Fruit fly (Drosophila melanogaster) whole organism, embryonic: Measurements from ENCODE around the gene faf.

Source experiments
- ATbp ChIP-seq: fragments of 200-800 bp; sonication (Bioruptor generic); optimal IDR thresholded peaks from 2 replicates; lab custom pipeline; 2017; ENCODE audit warnings: missing biosample characterization, mild to moderate bottlenecking, missing genetic modification characterization, missing genetic modification reagents
- Atf6 ChIP-seq: fragments of 200-800 bp; sonication (Bioruptor generic); IDR thresholded peaks from 2 replicates; pipeline ENCODE4 v1.3.6; 2022; ENCODE audit warnings: missing biosample characterization, missing genetic modification characterization
- Bgb ChIP-seq: fragments of 200-800 bp; sonication (Bioruptor generic); IDR thresholded peaks from 2 replicates; pipeline ENCODE4 v1.3.6; 2022; ENCODE audit warnings: missing biosample characterization, missing genetic modification characterization; ENCODE audit not compliant: partially characterized antibody
- Blimp-1 ChIP-seq: fragments of 200-800 bp; sonication (Bioruptor generic); optimal IDR thresholded peaks from 3 replicates; lab custom pipeline; 2018; ENCODE audit warnings: missing biosample characterization, missing genetic modification characterization, mild to moderate bottlenecking, moderate library complexity, missing genetic modification reagents
- CG1024 ChIP-seq: fragments of 200-800 bp; sonication (Bioruptor generic); IDR thresholded peaks from 2 replicates; pipeline ENCODE4 v1.3.6; 2022; ENCODE audit warnings: missing biosample characterization, missing genetic modification characterization
- CG10274 ChIP-seq: fragments of 200-800 bp; sonication (Bioruptor generic); optimal IDR thresholded peaks from 3 replicates; lab custom pipeline; 2017; ENCODE audit warnings: missing biosample characterization, mild to moderate bottlenecking, missing genetic modification characterization
- CG10431 ChIP-seq: fragments of 200-800 bp; sonication (Bioruptor generic); optimal IDR thresholded peaks from 3 replicates; lab custom pipeline; 2018; ENCODE audit warnings: missing biosample characterization, mild to moderate bottlenecking, missing genetic modification characterization
- CG12104 ChIP-seq: fragments of 200-800 bp; sonication (Bioruptor generic); optimal IDR thresholded peaks from 3 replicates; lab custom pipeline; 2016; ENCODE audit warnings: missing biosample characterization, missing genetic modification characterization
- CG12219 ChIP-seq: fragments of 200-800 bp; sonication (Bioruptor generic); optimal IDR thresholded peaks from 3 replicates; lab custom pipeline; 2018; ENCODE audit warnings: missing biosample characterization, mild to moderate bottlenecking, missing genetic modification characterization
- CG12659 ChIP-seq: fragments of 200-800 bp; sonication (Bioruptor generic); optimal IDR thresholded peaks from 3 replicates; lab custom pipeline; 2017; ENCODE audit warnings: mild to moderate bottlenecking, missing biosample characterization, missing genetic modification reagents, missing genetic modification characterization
- CG15269 ChIP-seq: fragments of 200-800 bp; sonication (Bioruptor generic); optimal IDR thresholded peaks from 2 replicates; lab custom pipeline; 2018; ENCODE audit warnings: missing biosample characterization, mild to moderate bottlenecking, missing genetic modification characterization, moderate library complexity
- CG17328 ChIP-seq: fragments of 200-800 bp; sonication (Bioruptor generic); IDR thresholded peaks from 2 replicates; pipeline ENCODE4 v1.3.6; 2022; ENCODE audit warnings: missing biosample characterization, missing genetic modification characterization
- CG17385 ChIP-seq: fragments of 200-800 bp; sonication (Bioruptor generic); optimal IDR thresholded peaks from 3 replicates; lab custom pipeline; 2018; ENCODE audit warnings: missing biosample characterization, mild to moderate bottlenecking, missing genetic modification characterization
- CG18262 ChIP-seq: fragments of 200-800 bp; optimal IDR thresholded peaks from 3 replicates; lab custom pipeline; 2019; ENCODE audit warnings: missing biosample characterization, mild to moderate bottlenecking, missing genetic modification characterization, moderate library complexity
- CG18599 ChIP-seq: fragments of 200-800 bp; sonication (Bioruptor generic); optimal IDR thresholded peaks from 3 replicates; lab custom pipeline; 2017; ENCODE audit warnings: missing biosample characterization, missing genetic modification characterization, mild to moderate bottlenecking, moderate library complexity, missing genetic modification reagents
- CG2120 ChIP-seq: fragments of 200-800 bp; sonication (Bioruptor generic); optimal IDR thresholded peaks from 3 replicates; lab custom pipeline; 2016; ENCODE audit warnings: missing biosample characterization, missing genetic modification characterization
- CG2889 ChIP-seq: fragments of 200-800 bp; sonication (Bioruptor generic); IDR thresholded peaks from 3 replicates; pipeline ENCODE4 v1.3.6; 2022; ENCODE audit warnings: missing biosample characterization, missing genetic modification characterization
- CG3163 ChIP-seq: fragments of 200-800 bp; sonication (Bioruptor generic); optimal IDR thresholded peaks from 3 replicates; lab custom pipeline; 2016; ENCODE audit warnings: missing biosample characterization, missing genetic modification characterization
- CG6813 ChIP-seq: fragments of 200-800 bp; sonication (Bioruptor generic); optimal IDR thresholded peaks from 2 replicates; lab custom pipeline; 2017; ENCODE audit warnings: missing biosample characterization, missing genetic modification characterization, mild to moderate bottlenecking, moderate library complexity, missing genetic modification reagents
- CG7987 ChIP-seq: fragments of 200-800 bp; sonication (Bioruptor generic); optimal IDR thresholded peaks from 2 replicates; lab custom pipeline; 2018; ENCODE audit warnings: missing biosample characterization, mild to moderate bottlenecking, missing genetic modification characterization, moderate library complexity
- CTCF ChIP-seq: fragments of 200-800 bp; sonication (Bioruptor generic); optimal IDR thresholded peaks from 2 replicates; lab custom pipeline; 2017; ENCODE audit warnings: missing biosample characterization, mild to moderate bottlenecking, missing genetic modification characterization, moderate library complexity
- D19B ChIP-seq: fragments of 200-800 bp; sonication (Bioruptor generic); optimal IDR thresholded peaks from 2 replicates; lab custom pipeline; 2017; ENCODE audit warnings: missing biosample characterization, mild to moderate bottlenecking, missing genetic modification characterization
- Gsc ChIP-seq: fragments of 200-800 bp; sonication (Bioruptor generic); IDR thresholded peaks from 2 replicates; pipeline ENCODE4 v1.3.6; 2022; ENCODE audit warnings: missing biosample characterization, missing genetic modification characterization
- Hmr ChIP-seq: fragments of 200-800 bp; sonication (Bioruptor generic); optimal IDR thresholded peaks from 3 replicates; lab custom pipeline; 2017; ENCODE audit warnings: mild to moderate bottlenecking, missing biosample characterization, missing genetic modification reagents, missing genetic modification characterization
- Hr39 ChIP-seq: fragments of >200 bp; optimal IDR thresholded peaks from 2 replicates; lab custom pipeline; 2017
- Kr ChIP-seq: fragments of 200-800 bp; sonication (Bioruptor generic); optimal IDR thresholded peaks from 2 replicates; lab custom pipeline; 2017; ENCODE audit warnings: missing biosample characterization, mild to moderate bottlenecking, missing genetic modification characterization
- Med ChIP-seq: fragments of 200-800 bp; sonication (Bioruptor generic); peaks from one replicate; lab custom pipeline; 2016; ENCODE audit warnings: missing biosample characterization, missing genetic modification characterization, mild to moderate bottlenecking, inconsistent platforms, moderate library complexity
- Meics ChIP-seq: fragments of 200-800 bp; sonication (Bioruptor generic); optimal IDR thresholded peaks from 2 replicates; lab custom pipeline; 2017; ENCODE audit warnings: missing biosample characterization, mild to moderate bottlenecking, missing genetic modification characterization
- Oaz ChIP-seq: fragments of 200-800 bp; sonication (Bioruptor generic); IDR thresholded peaks from 2 replicates; pipeline ENCODE4 v1.3.6; 2022; ENCODE audit warnings: missing biosample characterization, missing genetic modification characterization
- Pdp1 ChIP-seq, 2 experiments: fragments of 200-800 bp; sonication (Bioruptor generic); optimal IDR thresholded peaks; 3 replicates each; lab custom pipeline; 2016; ENCODE audit warnings: missing biosample characterization in 2 of 2, missing genetic modification characterization in 2 of 2, mild to moderate bottlenecking in 1 of 2, moderate library complexity in 1 of 2
- Sox100B ChIP-seq: fragments of 200-800 bp; sonication (Bioruptor generic); optimal IDR thresholded peaks from 3 replicates; lab custom pipeline; 2018; ENCODE audit warnings: missing biosample characterization, mild to moderate bottlenecking, missing genetic modification characterization
- Xrp1 ChIP-seq: fragments of 200-800 bp; sonication (Bioruptor generic); IDR thresholded peaks from 2 replicates; pipeline ENCODE4 v1.3.6; 2022; ENCODE audit warnings: missing biosample characterization, missing genetic modification characterization
- ara ChIP-seq: fragments of 200-800 bp; sonication (Bioruptor generic); IDR thresholded peaks from 2 replicates; pipeline ENCODE4 v1.3.6; 2022; ENCODE audit warnings: missing biosample characterization, missing genetic modification characterization
- az2 ChIP-seq: fragments of 200-800 bp; sonication (Bioruptor generic); optimal IDR thresholded peaks from 3 replicates; lab custom pipeline; 2016; ENCODE audit warnings: missing biosample characterization, missing genetic modification characterization
- bowl ChIP-seq: fragments of 200-800 bp; sonication (Bioruptor generic); IDR thresholded peaks from 2 replicates; pipeline ENCODE4 v1.3.6; 2022; ENCODE audit warnings: missing biosample characterization, missing genetic modification characterization
- ci ChIP-seq: fragments of 200-800 bp; sonication (Bioruptor generic); IDR thresholded peaks from 3 replicates; pipeline ENCODE4 v1.3.6; 2022; ENCODE audit warnings: missing biosample characterization, missing genetic modification characterization
- fd64A ChIP-seq: fragments of 200-800 bp; sonication (Bioruptor generic); optimal IDR thresholded peaks from 3 replicates; lab custom pipeline; 2018; ENCODE audit warnings: missing biosample characterization, mild to moderate bottlenecking, missing genetic modification characterization
- gsb-n ChIP-seq: fragments of 200-800 bp; sonication (Bioruptor generic); optimal IDR thresholded peaks from 3 replicates; lab custom pipeline; 2018; ENCODE audit warnings: missing biosample characterization, mild to moderate bottlenecking, missing genetic modification characterization
- her ChIP-seq: fragments of 200-800 bp; sonication (Bioruptor generic); optimal IDR thresholded peaks from 2 replicates; lab custom pipeline; 2016; ENCODE audit warnings: missing biosample characterization, missing genetic modification characterization
- kay ChIP-seq: fragments of 200-800 bp; sonication (Bioruptor generic); optimal IDR thresholded peaks from 2 replicates; lab custom pipeline; 2016; ENCODE audit warnings: missing biosample characterization, missing genetic modification characterization
- lab ChIP-seq: fragments of 200-800 bp; sonication (Bioruptor generic); optimal IDR thresholded peaks from 3 replicates; lab custom pipeline; 2017; ENCODE audit warnings: missing biosample characterization, missing genetic modification characterization, mild to moderate bottlenecking, moderate library complexity, missing genetic modification reagents
- onecut ChIP-seq: fragments of 200-800 bp; sonication (Bioruptor generic); IDR thresholded peaks from 2 replicates; pipeline ENCODE4 v1.3.6; 2022; ENCODE audit warnings: missing biosample characterization, missing genetic modification characterization
- pnt ChIP-seq: fragments of 200-800 bp; sonication (Bioruptor generic); optimal IDR thresholded peaks from 3 replicates; lab custom pipeline; 2016; ENCODE audit warnings: missing biosample characterization, missing genetic modification characterization
- ranshi ChIP-seq: fragments of 200-800 bp; sonication (Bioruptor generic); IDR thresholded peaks from 2 replicates; pipeline ENCODE4 v1.3.6; 2022; ENCODE audit warnings: missing biosample characterization, missing genetic modification characterization
- run ChIP-seq: fragments of 200-800 bp; sonication (Bioruptor generic); optimal IDR thresholded peaks from 3 replicates; lab custom pipeline; 2018; ENCODE audit warnings: missing biosample characterization, mild to moderate bottlenecking, missing genetic modification characterization
- sens ChIP-seq: fragments of 200-800 bp; sonication (Bioruptor generic); peaks from one replicate; lab custom pipeline; 2016; ENCODE audit warnings: missing biosample characterization, missing genetic modification characterization
- slou ChIP-seq: fragments of 200-800 bp; sonication (Bioruptor generic); optimal IDR thresholded peaks from 3 replicates; lab custom pipeline; 2016; ENCODE audit warnings: missing biosample characterization, missing genetic modification characterization
- so ChIP-seq: fragments of 200-800 bp; sonication (Bioruptor generic); IDR thresholded peaks from 3 replicates; pipeline ENCODE4 v1.3.6; 2022; ENCODE audit warnings: missing biosample characterization, missing genetic modification characterization
- stc ChIP-seq: fragments of 200-800 bp; sonication (Bioruptor generic); IDR thresholded peaks from 2 replicates; pipeline ENCODE4 v1.3.6; 2022; ENCODE audit warnings: missing biosample characterization, missing genetic modification characterization
- tll ChIP-seq, 2 experiments: fragments of 200-800 bp in 1 of 2; fragments of >200 bp in 1 of 2; sonication (Bioruptor generic) in 1 of 2; optimal IDR thresholded peaks; 2 replicates each; lab custom pipeline; 2017 to 2019; ENCODE audit warnings: missing biosample characterization in 2 of 2, missing genetic modification characterization in 2 of 2, mild to moderate bottlenecking in 1 of 2, moderate library complexity in 1 of 2
- vnd ChIP-seq: fragments of 200-800 bp; sonication (Bioruptor generic); IDR thresholded peaks from 3 replicates; pipeline ENCODE4 v1.3.6; 2022; ENCODE audit warnings: missing biosample characterization, missing genetic modification characterization; ENCODE audit not compliant: partially characterized antibody

Gene faf

DNA sequence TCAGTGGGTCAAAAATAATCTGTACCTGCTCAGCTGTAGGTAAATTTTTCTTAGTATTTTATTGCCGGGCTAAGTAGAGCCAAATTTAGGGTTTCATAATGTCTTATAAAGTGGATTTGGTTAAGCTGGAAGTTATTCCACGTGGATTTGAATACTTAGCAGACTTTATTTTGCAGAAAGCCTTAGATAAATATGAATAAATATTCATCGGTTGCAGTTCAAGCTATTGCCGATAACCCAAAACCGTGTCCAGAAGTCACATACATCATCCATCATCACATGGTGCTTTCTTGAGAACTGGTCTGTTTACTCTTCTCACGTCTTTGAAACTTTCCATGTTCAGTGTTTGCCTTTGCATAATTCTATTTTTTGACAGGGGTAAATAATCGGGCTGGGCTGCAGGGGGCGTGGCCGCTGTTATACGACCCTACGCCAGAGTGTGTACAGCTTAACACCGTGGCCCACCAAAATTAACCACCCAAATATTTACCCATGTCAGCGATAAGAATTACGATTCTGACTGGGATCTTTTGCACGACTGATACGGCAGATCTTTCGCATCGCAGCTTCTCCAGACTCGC is 18.1 kb upstream of the faf start, which contains the start of gene CG2187 (continued):
- no peak for TF ChIP-seq tll (GFP tag; optimal IDR thresholded peaks at IDR 0.05; lab: Kevin White, UChicago)
- no peak for TF ChIP-seq bowl (GFP tag; lab: Robert Waterston, UW)
- TF ChIP-seq Gsc (GFP tag; lab: Robert Waterston, UW): no peak
- no peak for TF ChIP-seq CG2889 (GFP tag; lab: Robert Waterston, UW)
- TF ChIP-seq so (GFP tag; lab: Robert Waterston, UW): 0 out of 3 replicates have a peak, but pooled peaks have one; percentile 15
- TF ChIP-seq CG1024 (GFP tag; lab: Robert Waterston, UW): no peak
- TF ChIP-seq CG6813 (GFP tag; lab: Kevin White, UChicago): peak; percentile 39
- TF ChIP-seq CG3163 (GFP tag; lab: Kevin White, UChicago): no peak
- peak; percentile 18 for TF ChIP-seq CG7987 (GFP tag; lab: Kevin White, UChicago)
- peak; percentile 61 for TF ChIP-seq ATbp (GFP tag; lab: Kevin White, UChicago)
- TF ChIP-seq sens (GFP tag; lab: Kevin White, UChicago): peak; percentile 36
- no peak for TF ChIP-seq CG15269 (tag; lab: Kevin White, UChicago)
- TF ChIP-seq Xrp1: 0 out of 2 replicates have a peak, but pooled peaks have one; percentile 30
- no peak for TF ChIP-seq Meics (GFP tag; lab: Kevin White, UChicago)
- no peak for TF ChIP-seq Atf6 (GFP tag; lab: Robert Waterston, UW)
- TF ChIP-seq CG17328 (GFP tag; lab: Robert Waterston, UW): peak; percentile 20; the same call in 1 of the 2 replicates
- TF ChIP-seq Oaz (GFP tag; lab: Robert Waterston, UW): no peak
- no peak for TF ChIP-seq D19B (GFP tag; lab: Kevin White, UChicago)
- no peak for TF ChIP-seq gsb-n (tag; lab: Kevin White, UChicago)
- peak; percentile 12 for TF ChIP-seq CG12104
- TF ChIP-seq Hr39 (lab: Kevin White, UChicago): no peak
- TF ChIP-seq pnt (GFP tag; lab: Kevin White, UChicago): no peak
- no peak for TF ChIP-seq CG18262
- TF ChIP-seq Blimp-1 (GFP tag; lab: Kevin White, UChicago): no peak
- TF ChIP-seq vnd (GFP tag; lab: Robert Waterston, UW): no peak
- peak; percentile 25 for TF ChIP-seq CG10431 (GFP tag; lab: Kevin White, UChicago)
- TF ChIP-seq CG18599 (GFP tag; lab: Kevin White, UChicago): peak; percentile 45
- no peak for TF ChIP-seq CG12659 (GFP tag; lab: Kevin White, UChicago)
- TF ChIP-seq Med: peak; percentile 75
- TF ChIP-seq onecut: peak; percentile 20; the same call in 1 of the 2 replicates
- TF ChIP-seq ranshi (GFP tag; lab: Robert Waterston, UW): no peak
- no peak for TF ChIP-seq az2 (GFP tag; lab: Kevin White, UChicago)
- no peak for TF ChIP-seq CG10274
- no peak for TF ChIP-seq CTCF (GFP tag; lab: Kevin White, UChicago)
- TF ChIP-seq CG2120: no peak
- no peak for TF ChIP-seq ara (GFP tag; lab: Robert Waterston, UW)
- no peak for TF ChIP-seq slou (GFP tag; lab: Kevin White, UChicago)
- TF ChIP-seq stc (GFP tag; lab: Robert Waterston, UW): 0 out of 2 replicates have a peak, but pooled peaks have one; percentile 17
- TF ChIP-seq fd64A (GFP tag; lab: Kevin White, UChicago): peak; percentile 46
- TF ChIP-seq lab: peak; percentile 60
- no peak for TF ChIP-seq Sox100B (GFP tag; lab: Kevin White, UChicago)
- TF ChIP-seq Hmr (GFP tag; lab: Kevin White, UChicago): peak; percentile 17
- peak in 1 of 2 experiments; percentile 35 for TF ChIP-seq Pdp1 (GFP tag; optimal IDR thresholded peaks at IDR 0.05; lab: Kevin White, UChicago)
- peak; percentile 60 for TF ChIP-seq ci (GFP tag; lab: Robert Waterston, UW)
- peak; percentile 7 for TF ChIP-seq CG17385 (GFP tag; lab: Kevin White, UChicago)
- TF ChIP-seq run (tag; lab: Kevin White, UChicago): no peak
- TF ChIP-seq her (GFP tag; lab: Kevin White, UChicago): no peak
- TF ChIP-seq kay (GFP tag; lab: Kevin White, UChicago): no peak
- TF ChIP-seq CG12219 (GFP tag; lab: Kevin White, UChicago): peak; percentile 9
- no peak for TF ChIP-seq Kr (GFP tag; lab: Kevin White, UChicago)
- no peak for TF ChIP-seq Bgb
